Fruit fly (Drosophila melanogaster) whole organism, pupa: ENCODE data around the gene CG8036.
A peak's percentile ranks its signal among the peaks of the same experiment; 100 is the strongest.

Source experiments
- CG10348 ChIP-seq: fragments of 200-800 bp; sonication (Bioruptor generic); IDR thresholded peaks from 2 replicates; pipeline ENCODE4 v1.3.6; 2022; ENCODE audit warnings: missing biosample characterization, missing genetic modification characterization
- CG12605 ChIP-seq: fragments of 200-800 bp; sonication (Bioruptor generic); IDR thresholded peaks from 2 replicates; pipeline ENCODE4 v1.3.6; 2022; ENCODE audit warnings: missing biosample characterization, missing genetic modification characterization
- CG13204 ChIP-seq: fragments of 200-800 bp; sonication (Bioruptor generic); optimal IDR thresholded peaks from 2 replicates; lab custom pipeline; 2018; ENCODE audit warnings: missing biosample characterization, mild to moderate bottlenecking, missing genetic modification characterization, moderate library complexity
- CG14655 ChIP-seq: fragments of 200-800 bp; sonication (Bioruptor generic); optimal IDR thresholded peaks from 3 replicates; lab custom pipeline; 2017; ENCODE audit warnings: mild to moderate bottlenecking, missing biosample characterization, missing genetic modification reagents, missing genetic modification characterization
- CG15710 ChIP-seq: fragments of 200-800 bp; sonication (Bioruptor generic); optimal IDR thresholded peaks from 2 replicates; lab custom pipeline; 2018; ENCODE audit warnings: missing biosample characterization, mild to moderate bottlenecking, missing genetic modification characterization, moderate library complexity
- CG17806 ChIP-seq: fragments of 200-800 bp; sonication (Bioruptor generic); optimal IDR thresholded peaks from 2 replicates; lab custom pipeline; 2018; ENCODE audit warnings: missing biosample characterization, mild to moderate bottlenecking, missing genetic modification characterization, moderate library complexity
- CG32121 ChIP-seq: fragments of 200-800 bp; sonication (Bioruptor generic); IDR thresholded peaks from 2 replicates; pipeline ENCODE4 v1.3.6; 2022; ENCODE audit warnings: missing biosample characterization, missing genetic modification characterization
- CG34367 ChIP-seq: fragments of 200-800 bp; sonication (Bioruptor generic); optimal IDR thresholded peaks from 2 replicates; lab custom pipeline; 2018; ENCODE audit warnings: missing biosample characterization, mild to moderate bottlenecking, missing genetic modification characterization
- CG4496 ChIP-seq: fragments of 200-800 bp; sonication (Bioruptor generic); IDR thresholded peaks from 3 replicates; pipeline ENCODE4 v1.3.6; 2022; ENCODE audit warnings: missing biosample characterization, missing genetic modification characterization
- CG8159 ChIP-seq: fragments of 200-800 bp; sonication (Bioruptor generic); optimal IDR thresholded peaks from 3 replicates; lab custom pipeline; 2018; ENCODE audit warnings: missing biosample characterization, mild to moderate bottlenecking, missing genetic modification characterization, moderate library complexity
- CG8301 ChIP-seq: fragments of 200-800 bp; sonication (Bioruptor generic); optimal IDR thresholded peaks from 2 replicates; lab custom pipeline; 2018; ENCODE audit warnings: missing biosample characterization, mild to moderate bottlenecking, missing genetic modification characterization
- CG9948 ChIP-seq: fragments of 200-800 bp; sonication (Bioruptor generic); optimal IDR thresholded peaks from 2 replicates; lab custom pipeline; 2018; ENCODE audit warnings: missing biosample characterization, mild to moderate bottlenecking, missing genetic modification characterization, moderate library complexity
- D1 ChIP-seq: fragments of 200-800 bp; sonication (Bioruptor generic); optimal IDR thresholded peaks from 2 replicates; lab custom pipeline; 2018; ENCODE audit warnings: missing biosample characterization, mild to moderate bottlenecking, missing genetic modification characterization, moderate library complexity
- EcR ChIP-seq: fragments of 200-800 bp; sonication (Bioruptor generic); optimal IDR thresholded peaks from 3 replicates; lab custom pipeline; 2019; ENCODE audit warnings: missing biosample characterization, missing genetic modification characterization, mild to moderate bottlenecking, moderate library complexity, missing genetic modification reagents
- Ets98B ChIP-seq: fragments of 200-800 bp; sonication (Bioruptor generic); IDR thresholded peaks from 2 replicates; pipeline ENCODE4 v1.3.6; 2022; ENCODE audit warnings: missing biosample characterization, missing genetic modification characterization
- Pif1B ChIP-seq: fragments of 200-800 bp; sonication (Bioruptor generic); optimal IDR thresholded peaks from 3 replicates; lab custom pipeline; 2016; ENCODE audit warnings: missing biosample characterization, missing genetic modification characterization
- Snoo ChIP-seq: fragments of 200-800 bp; sonication (Bioruptor generic); optimal IDR thresholded peaks from 3 replicates; lab custom pipeline; 2017; ENCODE audit warnings: missing biosample characterization, mild to moderate bottlenecking, missing genetic modification characterization, inconsistent platforms
- fd96Ca ChIP-seq: fragments of 200-800 bp; sonication (Bioruptor generic); IDR thresholded peaks from 3 replicates; pipeline ENCODE4 v1.3.6; 2022; ENCODE audit warnings: missing biosample characterization, missing genetic modification characterization
- gl ChIP-seq: fragments of 200-800 bp; sonication (Bioruptor generic); optimal IDR thresholded peaks from 2 replicates; lab custom pipeline; 2018; ENCODE audit warnings: missing biosample characterization, mild to moderate bottlenecking, missing genetic modification characterization
- rn ChIP-seq: fragments of 200-800 bp; sonication (Bioruptor generic); IDR thresholded peaks from 2 replicates; pipeline ENCODE4 v1.3.6; 2022; ENCODE audit warnings: missing biosample characterization, missing genetic modification characterization

The CG8036 gene

DNA sequence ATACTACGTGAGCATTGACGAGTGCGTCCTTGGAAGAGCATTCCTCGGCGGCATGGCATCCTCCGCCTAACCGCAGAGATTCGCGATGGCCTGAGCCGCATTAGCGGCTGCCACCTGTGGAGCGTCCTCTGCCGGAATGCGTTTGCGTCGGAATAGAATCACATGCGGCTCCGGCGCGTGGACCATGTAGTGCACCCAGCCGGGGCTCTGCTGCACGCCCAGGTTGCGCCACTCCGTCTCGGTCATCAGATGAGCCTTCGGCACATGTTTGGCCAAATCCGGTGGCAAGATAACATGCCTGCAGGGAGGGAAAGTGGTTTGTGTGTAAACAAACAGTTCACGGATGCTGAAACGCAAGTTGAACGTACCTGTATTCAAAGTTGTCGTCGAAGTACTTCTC is 47.7 kb downstream of the CG8036 start:
- TF ChIP-seq rn (no peak), CG12605 (peak; percentile 55; the same call in 1 of the 2 replicates), CG13204 (GFP tag; lab: Kevin White, UChicago) (no peak), CG32121 (GFP tag; lab: Robert Waterston, UW) (no peak), D1 (tag; lab: Kevin White, UChicago) (no peak), CG14655 (GFP tag; lab: Kevin White, UChicago) (no peak)

DNA sequence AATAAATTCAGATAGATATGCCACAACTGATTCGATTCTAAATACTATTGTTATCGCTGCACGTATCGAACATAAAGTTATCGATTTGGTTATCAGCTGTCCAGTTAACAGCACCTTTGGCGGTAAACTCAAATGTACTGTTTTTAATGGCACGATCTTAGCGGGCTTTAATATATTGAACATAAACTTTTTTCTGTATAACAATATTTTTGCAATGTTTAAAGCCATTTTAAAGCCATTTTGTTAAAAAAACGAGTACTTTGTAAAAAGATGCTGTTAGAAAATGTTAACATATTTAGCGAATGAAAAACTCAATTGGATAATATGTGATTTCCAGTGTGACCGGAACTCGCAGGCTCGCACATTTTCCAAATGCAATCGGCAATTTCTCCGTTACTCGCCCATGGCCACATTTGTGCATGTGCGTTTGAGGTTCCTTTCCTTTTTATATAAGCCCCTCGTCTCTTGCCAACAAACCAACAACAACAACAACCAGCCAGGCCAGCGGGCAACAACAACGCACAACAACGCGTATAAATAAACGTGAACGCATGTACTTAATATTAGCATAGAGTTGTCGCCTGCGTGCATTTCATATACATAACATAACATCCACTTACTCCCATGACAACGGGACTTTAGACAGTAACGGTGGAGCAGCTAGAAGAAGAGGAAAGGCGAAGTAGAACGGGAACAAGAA is 48.3 kb downstream of the CG8036 start, which contains the start of gene TMEM216:
Gene TMEM216, plus strand, starts transcription at position 393 of the 700 bp plus-strand sequence.
- peak; percentile 2 for TF ChIP-seq EcR
- 0 out of 3 replicates have a peak, but pooled peaks have one; percentile 17 for TF ChIP-seq CG4496 (GFP tag; lab: Robert Waterston, UW)
- TF ChIP-seq CG10348 (GFP tag; lab: Robert Waterston, UW) = no peak
- peak; percentile 28 for TF ChIP-seq gl (tag; lab: Kevin White, UChicago)

DNA sequence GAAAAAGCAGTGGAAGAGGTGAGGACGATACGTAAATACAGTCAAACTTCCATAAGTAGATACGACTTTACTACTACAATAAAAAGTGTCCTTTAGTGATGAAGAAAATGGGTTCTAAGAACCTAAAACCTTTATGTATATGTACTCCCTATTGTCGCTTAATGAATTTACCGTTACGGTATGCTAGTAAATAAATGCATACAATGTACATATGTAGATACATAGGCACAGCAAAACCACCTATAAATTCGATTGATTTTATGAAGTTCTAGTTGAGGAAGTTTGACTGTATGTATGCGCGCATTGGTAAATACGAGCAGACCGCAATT is 48.8 kb downstream of the CG8036 start:
- peak; percentile 30 for TF ChIP-seq CG9948 (tag; lab: Kevin White, UChicago)
- TF ChIP-seq CG13204 (GFP tag; lab: Kevin White, UChicago) = no peak
- TF ChIP-seq D1 (tag; lab: Kevin White, UChicago) = no peak
- peak; percentile 19 for TF ChIP-seq CG17806
- TF ChIP-seq CG15710 (tag; lab: Kevin White, UChicago) = peak; percentile 4
- TF ChIP-seq CG12605 = no peak
- peak; percentile 11 for TF ChIP-seq CG8301
- TF ChIP-seq, all 21 proteins: peak for 4

DNA sequence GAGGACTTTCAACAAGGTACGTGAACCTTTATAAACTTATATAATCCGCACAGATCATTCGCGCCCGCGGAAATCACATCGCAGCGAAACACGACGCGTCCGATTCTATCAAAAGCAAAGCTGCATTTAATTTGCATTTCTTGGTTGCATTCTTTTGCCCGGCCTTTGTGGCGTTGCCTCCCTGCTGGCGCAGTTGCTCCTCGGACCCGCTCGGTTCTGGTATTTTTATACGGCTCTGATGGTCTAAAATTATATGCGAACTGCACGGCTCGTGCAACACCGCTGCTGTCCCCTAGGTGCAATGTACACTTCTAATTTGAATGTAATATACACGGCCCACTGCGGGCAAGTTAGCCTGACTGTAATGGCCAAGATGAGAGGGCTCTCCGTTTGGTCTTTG is 50.7 kb downstream of the CG8036 start, which contains the start of gene Cks85A:
Gene Cks85A, minus strand, starts transcription at position 101 of the 400 bp plus-strand sequence.
- TF ChIP-seq D1 (tag; lab: Kevin White, UChicago) (no peak), Ets98B (GFP tag; lab: Robert Waterston, UW) (no peak; the same call in 1 of the 2 replicates), CG8301 (no peak), gl (tag; lab: Kevin White, UChicago) (no peak), CG17806 (no peak), rn (no peak), CG14655 (GFP tag; lab: Kevin White, UChicago) (no peak), Snoo (tag; lab: Kevin White, UChicago) (no peak)

DNA sequence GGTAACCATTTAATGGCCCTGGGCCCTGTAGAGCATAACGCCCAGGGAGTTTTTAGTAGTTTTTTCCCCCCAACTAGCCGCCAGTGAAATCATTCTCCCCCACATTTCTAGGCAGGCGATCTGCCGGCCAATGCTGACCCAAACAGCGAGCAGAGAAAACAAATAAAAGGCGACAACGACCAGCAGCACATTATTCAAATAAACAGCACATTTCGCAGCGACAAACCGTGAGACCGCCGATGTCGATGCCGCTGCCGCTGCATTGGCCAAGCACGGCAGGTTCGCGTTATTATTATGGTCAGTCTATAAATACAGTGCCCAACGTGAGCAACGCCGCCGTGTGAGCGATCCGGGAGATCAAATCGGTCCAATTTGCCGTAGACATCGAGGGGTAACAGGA is 51.2 kb downstream of the CG8036 start, which contains the start of gene CG11760:
Gene CG11760, plus strand, starts transcription at position 301 of the 400 bp plus-strand sequence.
- TF ChIP-seq CG17806 = no peak
- TF ChIP-seq CG8159 (tag; lab: Kevin White, UChicago) = no peak
- 0 out of 3 replicates have a peak, but pooled peaks have one; percentile 29 for TF ChIP-seq CG4496 (GFP tag; lab: Robert Waterston, UW)
- TF ChIP-seq fd96Ca (GFP tag; lab: Robert Waterston, UW) = no peak
- TF ChIP-seq CG12605 = no peak
- no peak for TF ChIP-seq CG34367 (tag; lab: Kevin White, UChicago)

DNA sequence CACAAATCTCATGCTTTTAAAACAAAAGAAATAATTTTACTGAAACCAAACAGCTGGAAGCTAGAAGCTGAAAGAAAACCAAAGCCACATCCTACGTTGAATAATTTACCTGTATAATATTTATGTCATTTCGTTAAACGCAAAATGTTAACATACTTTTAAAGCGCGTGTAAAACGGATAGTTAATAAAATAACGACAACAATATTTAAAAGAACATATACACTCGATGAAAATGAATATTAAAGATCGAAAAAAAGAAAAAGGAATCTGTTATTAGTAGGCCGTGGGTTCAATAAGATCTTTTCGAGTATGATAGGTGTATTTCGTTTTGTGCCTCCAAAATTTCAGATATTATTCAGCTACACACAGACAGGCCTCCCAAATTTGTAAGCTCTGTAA is 53.4 kb downstream of the CG8036 start, which contains the start of gene CG8136:
Gene CG8136, plus strand, starts transcription at position 301 of the 400 bp plus-strand sequence.
- TF ChIP-seq CG4496 (GFP tag; lab: Robert Waterston, UW) (no peak), CG34367 (tag; lab: Kevin White, UChicago) (no peak), EcR (no peak), CG14655 (GFP tag; lab: Kevin White, UChicago) (no peak), CG12605 (no peak), Pif1B (GFP tag; lab: Kevin White, UChicago) (no peak), CG32121 (GFP tag; lab: Robert Waterston, UW) (no peak)
- TF ChIP-seq, all 21 proteins: peak for 0

DNA sequence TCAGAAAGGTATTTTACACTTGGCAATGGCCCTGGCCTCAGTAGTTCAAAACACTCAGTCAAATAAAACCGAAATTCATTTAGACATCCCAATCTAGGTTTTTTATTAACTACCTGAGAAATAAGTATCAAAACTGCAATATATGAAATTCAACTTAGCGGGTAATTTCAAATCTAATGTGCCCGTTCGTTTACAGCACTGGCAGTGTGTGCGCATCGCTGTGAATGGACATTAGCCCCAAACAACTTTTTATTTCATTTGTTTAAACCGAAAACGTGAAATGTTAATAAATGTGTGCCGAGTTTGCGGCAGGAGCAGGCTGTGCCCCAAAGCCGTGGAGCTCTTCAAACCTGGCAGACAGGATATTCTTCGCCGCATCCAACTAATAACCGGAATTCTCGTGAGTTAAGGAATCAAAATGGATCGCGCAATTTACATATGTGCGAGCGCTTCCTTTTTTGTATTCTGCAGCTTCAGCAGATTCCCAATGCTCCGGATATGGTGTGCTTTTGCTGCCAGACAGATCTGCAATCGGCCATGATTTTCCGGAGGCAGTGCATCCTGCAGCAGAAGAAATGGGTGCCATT is 55.4 kb downstream of the CG8036 start, which contains the start of gene nom:
Gene nom, plus strand, starts transcription at position 213 of the 587 bp plus-strand sequence.
- no peak for TF ChIP-seq fd96Ca (GFP tag; lab: Robert Waterston, UW)
- no peak for TF ChIP-seq CG9948 (tag; lab: Kevin White, UChicago)
- no peak for TF ChIP-seq Pif1B (GFP tag; lab: Kevin White, UChicago)
- no peak for TF ChIP-seq CG12605
- no peak for TF ChIP-seq CG15710 (tag; lab: Kevin White, UChicago)
- no peak for TF ChIP-seq Snoo (tag; lab: Kevin White, UChicago)
- no peak for TF ChIP-seq CG13204 (GFP tag; lab: Kevin White, UChicago)
- TF ChIP-seq, all 21 proteins: peak for 0
